Worm (Caenorhabditis elegans) whole organism, L4 larva: Measurements from ENCODE around the gene tbc-3.

ENCODE experiments used
- aha-1 ChIP-seq: fragments of 150-350 bp; peaks from one replicate; lab custom pipeline; 2014; ENCODE audit warnings: missing biosample characterization, missing genetic modification characterization
- fkh-10 ChIP-seq: fragments of 150-350 bp; optimal IDR thresholded peaks from 2 replicates; lab custom pipeline; 2014; ENCODE audit warnings: missing biosample characterization, missing genetic modification reagents, missing genetic modification characterization
- nhr-41 ChIP-seq: fragments of 200-800 bp; sonication (Bioruptor generic); IDR thresholded peaks from 2 replicates; pipeline ENCODE4 v1.3.6; 2022; ENCODE audit warnings: missing genetic modification reagents, missing genetic modification characterization, missing compliant biosample characterization
- unc-62 ChIP-seq, 3 experiments: fragments of 150-350 bp in 1 of 3; sonication (generic microtip); optimal IDR thresholded peaks in 2 of 3; peaks in 1 of 3; 1 replicate in 1 of 3; 2 replicates in 2 of 3; lab custom pipeline; 2014 to 2017; ENCODE audit warnings: missing biosample characterization in 3 of 3, missing genetic modification characterization in 3 of 3, missing genetic modification reagents in 3 of 3, missing genotype in 1 of 3
- ztf-11 ChIP-seq: fragments of 150-350 bp; optimal IDR thresholded peaks from 2 replicates; lab custom pipeline; 2014; ENCODE audit warnings: missing biosample characterization, missing genetic modification characterization

ce11 chrIV:9854952-9855351 is 43.9 kb upstream of the tbc-3 start:
- no peak for TF ChIP-seq aha-1 (tag; lab: Kevin White, UChicago)
- TF ChIP-seq ztf-11 = no peak
- no peak for TF ChIP-seq unc-62 (GFP tag; optimal IDR thresholded peaks at IDR 0.05 in 1 of 2; lab: Kevin White, UChicago)
- TF ChIP-seq unc-62 (tag; optimal IDR thresholded peaks at IDR 0.05; lab: Kevin White, UChicago) = no peak
- TF ChIP-seq fkh-10 (GFP tag; lab: Kevin White, UChicago) = no peak
- TF ChIP-seq nhr-41 (GFP tag; lab: Robert Waterston, UW) = no peak
